Worm (Caenorhabditis elegans) whole organism, young adult: ENCODE results near the gene K09E2.2.

Source experiments
- B0035.1 ChIP-seq: sonication (generic microtip); optimal IDR thresholded peaks from 2 replicates; lab custom pipeline; 2016; ENCODE audit warnings: missing genetic modification characterization, mild to moderate bottlenecking, missing compliant biosample characterization, missing genotype, missing genetic modification reagents
- B0336.3 ChIP-seq: fragments of 200-800 bp; sonication (Bioruptor generic); IDR thresholded peaks from 2 replicates; pipeline ENCODE4 v1.3.6; 2022; ENCODE audit warnings: missing genetic modification characterization, missing compliant biosample characterization
- D2030.7 ChIP-seq: fragments of 200-800 bp; sonication (Bioruptor generic); IDR thresholded peaks from 2 replicates; pipeline ENCODE4 v1.3.6; 2022; ENCODE audit warnings: missing genetic modification reagents, missing genetic modification characterization, missing compliant biosample characterization
- F22D6.2 ChIP-seq: sonication (generic microtip); optimal IDR thresholded peaks from 2 replicates; lab custom pipeline; 2016; ENCODE audit warnings: mild to moderate bottlenecking, missing genetic modification characterization, missing compliant biosample characterization
- F37B4.10 ChIP-seq: fragments of 200-800 bp; sonication (Bioruptor generic); IDR thresholded peaks from 2 replicates; pipeline ENCODE4 v1.3.6; 2022; ENCODE audit warnings: missing genetic modification characterization, missing compliant biosample characterization
- F39B2.1 ChIP-seq: fragments of 200-800 bp; sonication (Bioruptor generic); IDR thresholded peaks from 2 replicates; pipeline ENCODE4 v1.3.6; 2022; ENCODE audit warnings: missing genetic modification reagents, missing genetic modification characterization, missing compliant biosample characterization
- F49E8.2 ChIP-seq: sonication (generic microtip); optimal IDR thresholded peaks from 3 replicates; lab custom pipeline; 2017; ENCODE audit warnings: missing genetic modification characterization, mild to moderate bottlenecking, missing compliant biosample characterization, antibody characterized with exemption, moderate library complexity; ENCODE audit not compliant: insufficient read depth
- F55B11.4 ChIP-seq: sonication (generic microtip); optimal IDR thresholded peaks from 2 replicates; lab custom pipeline; 2016; ENCODE audit warnings: missing compliant biosample characterization, missing genetic modification characterization, borderline replicate concordance; ENCODE audit not compliant: insufficient read depth
- K11D2.4 ChIP-seq: fragments of 200-800 bp; sonication (Bioruptor generic); IDR thresholded peaks from 2 replicates; pipeline ENCODE4 v1.3.6; 2022; ENCODE audit warnings: missing genetic modification reagents, missing genetic modification characterization, missing compliant biosample characterization
- K12H6.12 ChIP-seq: fragments of 200-800 bp; sonication (Bioruptor generic); optimal IDR thresholded peaks from 2 replicates; lab custom pipeline; 2018; ENCODE audit warnings: mild to moderate bottlenecking, missing genetic modification characterization, missing compliant biosample characterization
- T26A5.8 ChIP-seq: sonication (generic microtip); optimal IDR thresholded peaks from 2 replicates; lab custom pipeline; 2016; ENCODE audit warnings: missing genetic modification characterization, missing compliant biosample characterization
- aptf-2 ChIP-seq: fragments of 200-800 bp; sonication (Bioruptor generic); conservative IDR thresholded peaks from 2 replicates; pipeline ENCODE4 v1.3.6; 2022; ENCODE audit warnings: missing genetic modification reagents, missing genetic modification characterization, missing compliant biosample characterization
- aptf-3 ChIP-seq: fragments of 200-800 bp; sonication (Bioruptor generic); IDR thresholded peaks from 2 replicates; pipeline ENCODE4 v1.3.6; 2022; ENCODE audit warnings: missing genetic modification characterization, missing compliant biosample characterization
- athp-1 ChIP-seq: sonication (generic microtip); optimal IDR thresholded peaks from 2 replicates; lab custom pipeline; 2017; ENCODE audit warnings: mild to moderate bottlenecking, missing genetic modification characterization, missing compliant biosample characterization
- attf-3 ChIP-seq: fragments of 200-800 bp; sonication (Bioruptor generic); conservative IDR thresholded peaks from 2 replicates; pipeline ENCODE4 v1.3.6; 2022; ENCODE audit warnings: missing genetic modification reagents, missing genetic modification characterization, missing compliant biosample characterization
- ccch-3 ChIP-seq: fragments of 200-800 bp; sonication (Bioruptor generic); optimal IDR thresholded peaks from 2 replicates; lab custom pipeline; 2018; ENCODE audit warnings: mild to moderate bottlenecking, missing genetic modification characterization, missing compliant biosample characterization
- cebp-2 ChIP-seq: fragments of 200-800 bp; sonication (Bioruptor generic); IDR thresholded peaks from 2 replicates; pipeline ENCODE4 v1.3.6; 2022; ENCODE audit warnings: missing genetic modification characterization, missing compliant biosample characterization
- ceh-100 ChIP-seq: fragments of 200-800 bp; sonication (Bioruptor generic); IDR thresholded peaks from 2 replicates; pipeline ENCODE4 v1.3.6; 2022; ENCODE audit warnings: missing genetic modification reagents, missing genetic modification characterization, missing compliant biosample characterization
- ceh-58 ChIP-seq: fragments of 200-800 bp; sonication (Bioruptor generic); IDR thresholded peaks from 2 replicates; pipeline ENCODE4 v1.3.6; 2022; ENCODE audit warnings: missing genetic modification characterization, missing compliant biosample characterization
- ceh-91 ChIP-seq: fragments of 200-800 bp; sonication (Bioruptor generic); IDR thresholded peaks from 2 replicates; pipeline ENCODE4 v1.3.6; 2022; ENCODE audit warnings: missing genetic modification reagents, missing genetic modification characterization, missing compliant biosample characterization
- dpff-1 ChIP-seq: sonication (generic microtip); optimal IDR thresholded peaks from 2 replicates; lab custom pipeline; 2017; ENCODE audit warnings: mild to moderate bottlenecking, missing genetic modification characterization, missing compliant biosample characterization
- dpl-1 ChIP-seq: fragments of 150-350 bp; optimal IDR thresholded peaks from 2 replicates; lab custom pipeline; 2014; ENCODE audit warnings: missing biosample characterization, missing genetic modification reagents, missing genetic modification characterization
- egl-18 ChIP-seq: fragments of 200-800 bp; sonication (Bioruptor generic); IDR thresholded peaks from 2 replicates; pipeline ENCODE4 v1.3.6; 2022; ENCODE audit warnings: missing genetic modification reagents, missing genetic modification characterization, missing compliant biosample characterization
- fkh-3 ChIP-seq: sonication (generic microtip); optimal IDR thresholded peaks from 2 replicates; lab custom pipeline; 2016; ENCODE audit warnings: mild to moderate bottlenecking, missing genetic modification characterization, missing compliant biosample characterization
- him-1 ChIP-seq: sonication (generic microtip); optimal IDR thresholded peaks from 2 replicates; lab custom pipeline; 2016; ENCODE audit warnings: missing genotype, missing genetic modification reagents, missing genetic modification characterization, missing compliant biosample characterization
- hlh-12 ChIP-seq: sonication (generic microtip); optimal IDR thresholded peaks from 2 replicates; lab custom pipeline; 2016; ENCODE audit warnings: missing genetic modification characterization, missing compliant biosample characterization
- hlh-26 ChIP-seq: fragments of 200-800 bp; sonication (Bioruptor generic); conservative IDR thresholded peaks from 2 replicates; pipeline ENCODE4 v1.3.6; 2022; ENCODE audit warnings: missing genetic modification reagents, missing genetic modification characterization, missing compliant biosample characterization
- hmg-1.2 ChIP-seq: fragments of 200-800 bp; sonication (Bioruptor generic); IDR thresholded peaks from 2 replicates; pipeline ENCODE4 v1.3.6; 2022; ENCODE audit warnings: missing genetic modification reagents, missing genetic modification characterization, missing compliant biosample characterization
- hmg-20 ChIP-seq: fragments of 200-800 bp; sonication (Bioruptor generic); IDR thresholded peaks from 2 replicates; pipeline ENCODE4 v1.3.6; 2022; ENCODE audit warnings: missing genetic modification reagents, missing genetic modification characterization, missing compliant biosample characterization
- hrde-1 ChIP-seq: sonication (generic microtip); optimal IDR thresholded peaks from 2 replicates; lab custom pipeline; 2016; ENCODE audit warnings: missing genetic modification characterization, mild to moderate bottlenecking, missing compliant biosample characterization, moderate library complexity, missing genotype, missing genetic modification reagents, borderline replicate concordance
- lag-1 ChIP-seq: fragments of 200-800 bp; sonication (Bioruptor generic); IDR thresholded peaks from 2 replicates; pipeline ENCODE4 v1.3.6; 2022; ENCODE audit warnings: missing genetic modification reagents, missing genetic modification characterization, missing compliant biosample characterization
- let-526 ChIP-seq: fragments of 200-800 bp; sonication (Bioruptor generic); IDR thresholded peaks from 2 replicates; pipeline ENCODE4 v1.3.6; 2022; ENCODE audit warnings: missing genetic modification reagents, missing genetic modification characterization, missing compliant biosample characterization
- lin-26 ChIP-seq: fragments of 200-800 bp; sonication (Bioruptor generic); IDR thresholded peaks from 2 replicates; pipeline ENCODE4 v1.3.6; 2022; ENCODE audit warnings: missing genetic modification reagents, missing genetic modification characterization, missing compliant biosample characterization
- lir-1 ChIP-seq: fragments of 200-800 bp; sonication (Bioruptor generic); conservative IDR thresholded peaks from 2 replicates; pipeline ENCODE4 v1.3.6; 2022; ENCODE audit warnings: missing genetic modification reagents, missing genetic modification characterization, missing compliant biosample characterization
- lsl-1 ChIP-seq: fragments of 200-800 bp; sonication (Bioruptor generic); optimal IDR thresholded peaks from 2 replicates; lab custom pipeline; 2018; ENCODE audit warnings: mild to moderate bottlenecking, missing genetic modification characterization, moderate library complexity, missing compliant biosample characterization
- madf-6 ChIP-seq: fragments of 200-800 bp; sonication (Bioruptor generic); IDR thresholded peaks from 2 replicates; pipeline ENCODE4 v1.3.6; 2022; ENCODE audit warnings: missing genetic modification reagents, missing genetic modification characterization, missing compliant biosample characterization
- mes-4 ChIP-seq: sonication (generic microtip); optimal IDR thresholded peaks from 2 replicates; lab custom pipeline; 2016; ENCODE audit warnings: missing genotype, missing genetic modification characterization, missing compliant biosample characterization
- mxl-1 ChIP-seq: sonication (generic microtip); optimal IDR thresholded peaks from 2 replicates; lab custom pipeline; 2016; ENCODE audit warnings: missing genetic modification characterization, missing compliant biosample characterization
- nfya-2 ChIP-seq: fragments of 200-800 bp; sonication (Bioruptor generic); IDR thresholded peaks from 2 replicates; pipeline ENCODE4 v1.3.6; 2022; ENCODE audit warnings: missing genetic modification reagents, missing genetic modification characterization, missing compliant biosample characterization
- nhr-179 ChIP-seq: sonication (generic microtip); optimal IDR thresholded peaks from 2 replicates; lab custom pipeline; 2016; ENCODE audit warnings: mild to moderate bottlenecking, missing genetic modification characterization, missing compliant biosample characterization
- nhr-27 ChIP-seq: fragments of 200-800 bp; sonication (Bioruptor generic); optimal IDR thresholded peaks from 2 replicates; lab custom pipeline; 2018; ENCODE audit warnings: mild to moderate bottlenecking, missing genetic modification characterization, moderate library complexity, missing compliant biosample characterization
- pha-4 ChIP-seq: fragments of 150-350 bp; sonication (generic microtip); optimal IDR thresholded peaks from 2 replicates; lab custom pipeline; 2014; ENCODE audit warnings: missing biosample characterization, missing genetic modification reagents, missing genetic modification characterization
- repo-1 ChIP-seq: sonication (generic microtip); optimal IDR thresholded peaks from 2 replicates; lab custom pipeline; 2017; ENCODE audit warnings: mild to moderate bottlenecking, missing genetic modification characterization, missing compliant biosample characterization
- sea-2 ChIP-seq: fragments of 200-800 bp; sonication (Bioruptor generic); IDR thresholded peaks from 2 replicates; pipeline ENCODE4 v1.3.6; 2022; ENCODE audit warnings: missing genetic modification characterization, missing compliant biosample characterization
- snpc-1.3 ChIP-seq: sonication (generic microtip); optimal IDR thresholded peaks from 2 replicates; lab custom pipeline; 2017; ENCODE audit warnings: missing genetic modification characterization, mild to moderate bottlenecking, missing compliant biosample characterization, antibody characterized with exemption, moderate library complexity, missing genotype, missing genetic modification reagents; ENCODE audit not compliant: insufficient read depth
- snpc-3.4 ChIP-seq: sonication (generic microtip); optimal IDR thresholded peaks from 2 replicates; lab custom pipeline; 2017; ENCODE audit warnings: missing genetic modification characterization, mild to moderate bottlenecking, missing compliant biosample characterization, antibody characterized with exemption, moderate library complexity, missing genotype, missing genetic modification reagents
- sptf-2 ChIP-seq: fragments of 200-800 bp; sonication (Bioruptor generic); optimal IDR thresholded peaks from 2 replicates; lab custom pipeline; 2018; ENCODE audit warnings: mild to moderate bottlenecking, missing genetic modification characterization, missing compliant biosample characterization
- tbp1 ChIP-seq: fragments of 200-800 bp; sonication (Bioruptor generic); optimal IDR thresholded peaks from 2 replicates; lab custom pipeline; 2018; ENCODE audit warnings: mild to moderate bottlenecking, missing genetic modification characterization, missing compliant biosample characterization
- unc-62 ChIP-seq: fragments of 150-350 bp; optimal IDR thresholded peaks from 2 replicates; lab custom pipeline; 2014; ENCODE audit warnings: missing biosample characterization, missing genetic modification reagents, missing genetic modification characterization
- ztf-3 ChIP-seq: fragments of 200-800 bp; sonication (Bioruptor generic); optimal IDR thresholded peaks from 2 replicates; lab custom pipeline; 2018; ENCODE audit warnings: mild to moderate bottlenecking, missing genetic modification characterization, missing compliant biosample characterization

The K09E2.2 gene

DNA sequence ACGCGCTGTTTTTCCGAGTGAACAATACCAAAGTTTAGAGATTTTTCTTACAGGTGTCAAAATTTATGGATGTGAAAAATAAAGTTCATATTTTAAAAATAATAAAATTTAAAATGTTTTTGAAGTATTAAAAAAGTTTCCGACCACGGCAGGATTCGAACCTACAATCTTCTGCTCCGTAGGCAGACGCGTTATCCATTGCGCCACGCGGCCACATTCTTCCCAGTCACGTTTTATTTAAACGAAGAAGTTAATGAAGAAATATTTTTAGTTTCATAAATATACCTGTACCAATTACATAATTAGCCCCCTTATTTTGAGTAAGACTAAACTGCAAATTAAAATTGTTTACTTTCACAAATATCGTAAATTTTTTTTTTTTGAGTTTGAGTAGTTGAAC, 32.2 kb upstream of the K09E2.2 start (continued):
- TF ChIP-seq pha-4 (tag; lab: Kevin White, UChicago) (no peak), repo-1 (tag; lab: Kevin White, UChicago) (peak; percentile 31), snpc-1.3 (tag; lab: Kevin White, UChicago) (peak; percentile 75), mes-4 (tag; lab: Kevin White, UChicago) (peak; percentile 60), K12H6.12 (no peak), B0035.1 (peak; percentile 65), aptf-2 (no peak), ztf-3 (GFP tag; lab: Kevin White, UChicago) (no peak), unc-62 (no peak), lin-26 (GFP tag; lab: Robert Waterston, UW) (peak; percentile 88), nhr-27 (tag; lab: Kevin White, UChicago) (no peak), hrde-1 (peak; percentile 43), K11D2.4 (no peak), let-526 (no peak), ceh-100 (no peak), B0336.3 (GFP tag; lab: Robert Waterston, UW) (no peak), mxl-1 (tag; lab: Kevin White, UChicago) (peak; percentile 53), F39B2.1 (GFP tag; lab: Robert Waterston, UW) (no peak), nfya-2 (no peak), T26A5.8 (tag; lab: Kevin White, UChicago) (no peak), lag-1 (no peak), F37B4.10 (GFP tag; lab: Robert Waterston, UW) (no peak), tbp1 (peak; percentile 90), attf-3 (GFP tag; lab: Robert Waterston, UW) (no peak), nhr-179 (no peak), hmg-1.2 (GFP tag; lab: Robert Waterston, UW) (peak; percentile 69), sea-2 (GFP tag; lab: Robert Waterston, UW) (no peak), F22D6.2 (tag; lab: Kevin White, UChicago) (no peak), madf-6 (GFP tag; lab: Robert Waterston, UW) (peak; percentile 30; the same call in 1 of the 2 replicates), athp-1 (tag; lab: Kevin White, UChicago) (peak; percentile 42), aptf-3 (GFP tag; lab: Robert Waterston, UW) (no peak), egl-18 (GFP tag; lab: Robert Waterston, UW) (no peak), hlh-12 (tag; lab: Kevin White, UChicago) (peak; percentile 71), hmg-20 (GFP tag; lab: Robert Waterston, UW) (no peak), F55B11.4 (tag; lab: Kevin White, UChicago) (no peak), lsl-1 (GFP tag; lab: Kevin White, UChicago) (no peak), snpc-3.4 (tag; lab: Kevin White, UChicago) (peak; percentile 54), ccch-3 (no peak), D2030.7 (peak; percentile 77; the same call in 1 of the 2 replicates), ceh-91 (GFP tag; lab: Robert Waterston, UW) (no peak), hlh-26 (GFP tag; lab: Robert Waterston, UW) (no peak), cebp-2 (GFP tag; lab: Robert Waterston, UW) (no peak), ceh-58 (no peak), F49E8.2 (tag; lab: Kevin White, UChicago) (no peak), sptf-2 (GFP tag; lab: Kevin White, UChicago) (no peak), lir-1 (GFP tag; lab: Robert Waterston, UW) (no peak), dpl-1 (GFP tag; lab: Kevin White, UChicago) (no peak), fkh-3 (tag; lab: Kevin White, UChicago) (no peak), dpff-1 (tag; lab: Kevin White, UChicago) (no peak), him-1 (tag; lab: Kevin White, UChicago) (peak; percentile 60)
